Worm (Caenorhabditis elegans) whole organism, young adult: ENCODE results near the gene fbxa-213.
A peak's percentile ranks its signal among the peaks of the same experiment; 100 is the strongest.

Source experiments
- B0019.2 ChIP-seq: fragments of 200-800 bp; sonication (Bioruptor generic); conservative IDR thresholded peaks from 2 replicates; pipeline ENCODE4 v1.3.6; 2022; ENCODE audit warnings: missing genetic modification reagents, missing genetic modification characterization, missing compliant biosample characterization
- B0035.1 ChIP-seq: sonication (generic microtip); optimal IDR thresholded peaks from 2 replicates; lab custom pipeline; 2016; ENCODE audit warnings: missing genetic modification characterization, mild to moderate bottlenecking, missing compliant biosample characterization, missing genotype, missing genetic modification reagents
- F55B11.4 ChIP-seq: sonication (generic microtip); optimal IDR thresholded peaks from 2 replicates; lab custom pipeline; 2016; ENCODE audit warnings: missing compliant biosample characterization, missing genetic modification characterization, borderline replicate concordance; ENCODE audit not compliant: insufficient read depth
- K11D2.4 ChIP-seq: fragments of 200-800 bp; sonication (Bioruptor generic); IDR thresholded peaks from 2 replicates; pipeline ENCODE4 v1.3.6; 2022; ENCODE audit warnings: missing genetic modification reagents, missing genetic modification characterization, missing compliant biosample characterization
- Y56A3A.18 ChIP-seq: fragments of 200-800 bp; sonication (Bioruptor generic); IDR thresholded peaks from 2 replicates; pipeline ENCODE4 v1.3.6; 2022; ENCODE audit warnings: missing genetic modification reagents, missing genetic modification characterization, missing compliant biosample characterization
- Y95B8A.8 ChIP-seq: fragments of 200-800 bp; sonication (Bioruptor generic); IDR thresholded peaks from 2 replicates; pipeline ENCODE4 v1.3.6; 2022; ENCODE audit warnings: missing genetic modification reagents, missing genetic modification characterization, missing compliant biosample characterization
- akir-1 ChIP-seq: fragments of 200-800 bp; sonication (Bioruptor generic); optimal IDR thresholded peaks from 2 replicates; lab custom pipeline; 2018; ENCODE audit warnings: mild to moderate bottlenecking, missing genetic modification characterization, moderate library complexity, missing compliant biosample characterization
- atf-7 ChIP-seq: sonication (generic microtip); optimal IDR thresholded peaks from 2 replicates; lab custom pipeline; 2017; ENCODE audit warnings: mild to moderate bottlenecking, missing genetic modification characterization, missing compliant biosample characterization
- attf-5 ChIP-seq: fragments of 200-800 bp; sonication (Bioruptor generic); optimal IDR thresholded peaks from 2 replicates; lab custom pipeline; 2018; ENCODE audit warnings: mild to moderate bottlenecking, missing genetic modification characterization, missing compliant biosample characterization
- bed-1 ChIP-seq: fragments of 200-800 bp; sonication (Bioruptor generic); IDR thresholded peaks from 2 replicates; pipeline ENCODE4 v1.3.6; 2022; ENCODE audit warnings: missing genetic modification reagents, missing genetic modification characterization, missing compliant biosample characterization
- cebp-1 ChIP-seq, 2 experiments: fragments of 200-800 bp in 1 of 2; sonication (Bioruptor generic) in 1 of 2; sonication (generic microtip) in 1 of 2; IDR thresholded peaks in 1 of 2; optimal IDR thresholded peaks in 1 of 2; 2 replicates each; pipeline versions ENCODE4 v1.3.6 to Lab custom; 2017 to 2022; ENCODE audit warnings: missing compliant biosample characterization in 2 of 2, missing genetic modification characterization in 2 of 2, mild to moderate bottlenecking in 1 of 2, missing genetic modification reagents in 1 of 2, moderate library complexity in 1 of 2
- ceh-100 ChIP-seq: fragments of 200-800 bp; sonication (Bioruptor generic); IDR thresholded peaks from 2 replicates; pipeline ENCODE4 v1.3.6; 2022; ENCODE audit warnings: missing genetic modification reagents, missing genetic modification characterization, missing compliant biosample characterization
- ceh-79 ChIP-seq: sonication (generic microtip); optimal IDR thresholded peaks from 2 replicates; lab custom pipeline; 2017; ENCODE audit warnings: mild to moderate bottlenecking, missing genetic modification characterization, missing compliant biosample characterization
- egl-18 ChIP-seq: fragments of 200-800 bp; sonication (Bioruptor generic); IDR thresholded peaks from 2 replicates; pipeline ENCODE4 v1.3.6; 2022; ENCODE audit warnings: missing genetic modification reagents, missing genetic modification characterization, missing compliant biosample characterization
- ekl-4 ChIP-seq: fragments of 200-800 bp; sonication (Bioruptor generic); IDR thresholded peaks from 2 replicates; pipeline ENCODE4 v1.3.6; 2022; ENCODE audit warnings: missing genetic modification reagents, missing genetic modification characterization, missing compliant biosample characterization
- gei-17 ChIP-seq: fragments of 200-800 bp; sonication (Bioruptor generic); optimal IDR thresholded peaks from 2 replicates; lab custom pipeline; 2018; ENCODE audit warnings: mild to moderate bottlenecking, missing genetic modification characterization, missing compliant biosample characterization
- let-607 ChIP-seq, 2 experiments: fragments of 200-800 bp in 1 of 2; sonication (Bioruptor generic) in 1 of 2; sonication (generic microtip) in 1 of 2; optimal IDR thresholded peaks; 2 replicates each; lab custom pipeline; 2016 to 2018; ENCODE audit warnings: mild to moderate bottlenecking in 2 of 2, missing compliant biosample characterization in 2 of 2, missing genetic modification characterization in 2 of 2, moderate library complexity in 2 of 2, missing genotype in 1 of 2
- lsl-1 ChIP-seq: fragments of 200-800 bp; sonication (Bioruptor generic); optimal IDR thresholded peaks from 2 replicates; lab custom pipeline; 2018; ENCODE audit warnings: mild to moderate bottlenecking, missing genetic modification characterization, moderate library complexity, missing compliant biosample characterization
- madf-3 ChIP-seq: fragments of 200-800 bp; sonication (Bioruptor generic); IDR thresholded peaks from 2 replicates; pipeline ENCODE4 v1.3.6; 2022; ENCODE audit warnings: missing genetic modification reagents, missing genetic modification characterization, missing compliant biosample characterization
- mcd-1 ChIP-seq: fragments of 200-800 bp; sonication (Bioruptor generic); IDR thresholded peaks from 2 replicates; pipeline ENCODE4 v1.3.6; 2022; ENCODE audit warnings: missing genetic modification reagents, missing genetic modification characterization, missing compliant biosample characterization
- mel-28 ChIP-seq: sonication (generic microtip); optimal IDR thresholded peaks from 2 replicates; lab custom pipeline; 2016; ENCODE audit warnings: borderline replicate concordance, mild to moderate bottlenecking, missing genetic modification characterization, missing compliant biosample characterization
- nfyb-1 ChIP-seq: fragments of 200-800 bp; sonication (Bioruptor generic); IDR thresholded peaks from 2 replicates; pipeline ENCODE4 v1.3.6; 2022; ENCODE audit warnings: missing genetic modification reagents, missing genetic modification characterization, missing compliant biosample characterization
- nhr-80 ChIP-seq: sonication (generic microtip); optimal IDR thresholded peaks from 2 replicates; lab custom pipeline; 2016; ENCODE audit warnings: missing genetic modification characterization, missing compliant biosample characterization
- pbrm-1 ChIP-seq: fragments of 200-800 bp; sonication (Bioruptor generic); IDR thresholded peaks from 2 replicates; pipeline ENCODE4 v1.3.6; 2022; ENCODE audit warnings: missing genetic modification reagents, missing genetic modification characterization, missing compliant biosample characterization
- rec-8 ChIP-seq, 2 experiments: sonication (generic microtip); optimal IDR thresholded peaks; 2 replicates each; lab custom pipeline; 2016; ENCODE audit warnings: mild to moderate bottlenecking in 2 of 2, missing genetic modification characterization in 2 of 2, missing genetic modification reagents in 2 of 2, missing genotype in 2 of 2, missing biosample characterization in 1 of 2, missing compliant biosample characterization in 1 of 2, moderate library complexity in 1 of 2
- sdz-38 ChIP-seq: sonication (generic microtip); optimal IDR thresholded peaks from 2 replicates; lab custom pipeline; 2016; ENCODE audit warnings: missing genotype, missing genetic modification characterization, missing compliant biosample characterization
- sea-2 ChIP-seq: fragments of 200-800 bp; sonication (Bioruptor generic); IDR thresholded peaks from 2 replicates; pipeline ENCODE4 v1.3.6; 2022; ENCODE audit warnings: missing genetic modification characterization, missing compliant biosample characterization
- snpc-1.1 ChIP-seq: sonication (generic microtip); optimal IDR thresholded peaks from 2 replicates; lab custom pipeline; 2017; ENCODE audit warnings: missing genetic modification characterization, mild to moderate bottlenecking, missing compliant biosample characterization, antibody characterized with exemption, moderate library complexity, missing genotype, missing genetic modification reagents; ENCODE audit not compliant: insufficient read depth
- snpc-4 ChIP-seq, 5 experiments: fragments of 150-350 bp in 1 of 5; sonication (generic microtip) in 4 of 5; optimal IDR thresholded peaks; 2 replicates each; lab custom pipeline; 2014 to 2018; ENCODE audit warnings: missing genetic modification characterization in 5 of 5, missing biosample characterization in 3 of 5, antibody characterized with exemption in 2 of 5, mild to moderate bottlenecking in 2 of 5, missing compliant biosample characterization in 2 of 5, missing genotype in 2 of 5, moderate library complexity in 2 of 5, missing genetic modification reagents in 1 of 5
- sptf-2 ChIP-seq: fragments of 200-800 bp; sonication (Bioruptor generic); optimal IDR thresholded peaks from 2 replicates; lab custom pipeline; 2018; ENCODE audit warnings: mild to moderate bottlenecking, missing genetic modification characterization, missing compliant biosample characterization
- zfh-2 ChIP-seq: fragments of 200-800 bp; sonication (Bioruptor generic); conservative IDR thresholded peaks from 2 replicates; pipeline ENCODE4 v1.3.6; 2022; ENCODE audit warnings: missing genetic modification reagents, missing genetic modification characterization, missing compliant biosample characterization
- ztf-22 ChIP-seq: fragments of 200-800 bp; sonication (Bioruptor generic); optimal IDR thresholded peaks from 2 replicates; lab custom pipeline; 2018; ENCODE audit warnings: mild to moderate bottlenecking, missing genetic modification characterization, moderate library complexity, missing compliant biosample characterization
- ztf-26 ChIP-seq: sonication (generic microtip); optimal IDR thresholded peaks from 2 replicates; lab custom pipeline; 2017; ENCODE audit warnings: missing genetic modification characterization, missing compliant biosample characterization
- ztf-28 ChIP-seq: fragments of 200-800 bp; sonication (Bioruptor generic); IDR thresholded peaks from 2 replicates; pipeline ENCODE4 v1.3.6; 2022; ENCODE audit warnings: missing genetic modification reagents, missing genetic modification characterization, missing compliant biosample characterization

fbxa-213 gene

ce11 chrV:18246077-18246476 is 22.6 kb downstream of the fbxa-213 start:
- TF ChIP-seq nhr-80 (tag; lab: Kevin White, UChicago) (peak; percentile 31), ztf-28 (GFP tag; lab: Robert Waterston, UW) (no peak)

ce11 chrV:18244408-18244807 is 24.2 kb downstream of the fbxa-213 start:
- TF ChIP-seq sptf-2 (GFP tag; lab: Kevin White, UChicago) (no peak), nhr-80 (tag; lab: Kevin White, UChicago) (peak; percentile 57)

ce11 chrV:18243227-18243626 is 25.4 kb downstream of the fbxa-213 start:
- TF ChIP-seq snpc-4 (GFP tag; optimal IDR thresholded peaks at IDR 0.05; lab: Kevin White, UChicago) = no peak
- no peak for TF ChIP-seq snpc-4 (tag; optimal IDR thresholded peaks at IDR 0.05; lab: Kevin White, UChicago)
- no peak for TF ChIP-seq K11D2.4 (GFP tag; lab: Robert Waterston, UW)
- no peak for TF ChIP-seq ztf-22 (GFP tag; lab: Kevin White, UChicago)
- TF ChIP-seq akir-1 = no peak
- TF ChIP-seq Y95B8A.8 (GFP tag; lab: Robert Waterston, UW) = no peak
- TF ChIP-seq lsl-1 (GFP tag; lab: Kevin White, UChicago) = no peak
- no peak for TF ChIP-seq snpc-1.1 (tag; lab: Kevin White, UChicago)
- no peak for TF ChIP-seq madf-3 (GFP tag; lab: Robert Waterston, UW)
- TF ChIP-seq atf-7 = no peak
- no peak for TF ChIP-seq gei-17 (GFP tag; lab: Kevin White, UChicago)
- TF ChIP-seq egl-18 (GFP tag; lab: Robert Waterston, UW) = no peak
- TF ChIP-seq B0035.1 (tag; lab: Kevin White, UChicago) = no peak
- TF ChIP-seq B0019.2 (GFP tag; lab: Robert Waterston, UW) = no peak
- no peak for TF ChIP-seq nfyb-1 (GFP tag; lab: Robert Waterston, UW)

- no peak for TF ChIP-seq pbrm-1 (GFP tag; lab: Robert Waterston, UW)
- TF ChIP-seq cebp-1 (GFP tag; IDR thresholded peaks at IDR 0.05; lab: Robert Waterston, UW) = no peak
- TF ChIP-seq cebp-1 (tag; optimal IDR thresholded peaks at IDR 0.05; lab: Kevin White, UChicago) = peak; percentile 14
- TF ChIP-seq let-607 (tag; optimal IDR thresholded peaks at IDR 0.05; lab: Kevin White, UChicago) = peak in 1 of 2 experiments; percentile 5
- TF ChIP-seq attf-5 (GFP tag; lab: Kevin White, UChicago) = peak; percentile 26
- TF ChIP-seq ceh-100 (GFP tag; lab: Robert Waterston, UW) = no peak
- no peak for TF ChIP-seq sea-2 (GFP tag; lab: Robert Waterston, UW)
- peak; percentile 61; the same call in 1 of the 2 replicates for TF ChIP-seq mcd-1 (GFP tag; lab: Robert Waterston, UW)
- peak; percentile 65 for TF ChIP-seq nhr-80 (tag; lab: Kevin White, UChicago)
- no peak for TF ChIP-seq mel-28 (tag; lab: Kevin White, UChicago)
- TF ChIP-seq bed-1 (GFP tag; lab: Robert Waterston, UW) = no peak
- TF ChIP-seq, all 124 proteins: peak for 5
Measured at ce11 chrV:18241328-18241727, 27.3 kb downstream of the fbxa-213 start, which contains the start of gene R10E8.8. TSS of gene R10E8.8 (minus strand) at chrV:18241670.

ce11 chrV:18236714-18237288 is 31.8 kb downstream of the fbxa-213 start, which contains the start of gene R10E8.3:
TSS of gene R10E8.3 (minus strand) at chrV:18236764.
- TF ChIP-seq F55B11.4 (tag; lab: Kevin White, UChicago) (no peak), ceh-79 (tag; lab: Kevin White, UChicago) (no peak), sdz-38 (tag; lab: Kevin White, UChicago) (no peak), B0035.1 (tag; lab: Kevin White, UChicago) (no peak), Y56A3A.18 (GFP tag; lab: Robert Waterston, UW) (no peak), zfh-2 (no peak), ztf-26 (tag; lab: Kevin White, UChicago) (no peak), rec-8 (tag; optimal IDR thresholded peaks at IDR 0.05; lab: Kevin White, UChicago) (no peak), ekl-4 (GFP tag; lab: Robert Waterston, UW) (no peak)
